Worm (Caenorhabditis elegans): Measurements from ENCODE around the gene F52F10.2.

DNA sequence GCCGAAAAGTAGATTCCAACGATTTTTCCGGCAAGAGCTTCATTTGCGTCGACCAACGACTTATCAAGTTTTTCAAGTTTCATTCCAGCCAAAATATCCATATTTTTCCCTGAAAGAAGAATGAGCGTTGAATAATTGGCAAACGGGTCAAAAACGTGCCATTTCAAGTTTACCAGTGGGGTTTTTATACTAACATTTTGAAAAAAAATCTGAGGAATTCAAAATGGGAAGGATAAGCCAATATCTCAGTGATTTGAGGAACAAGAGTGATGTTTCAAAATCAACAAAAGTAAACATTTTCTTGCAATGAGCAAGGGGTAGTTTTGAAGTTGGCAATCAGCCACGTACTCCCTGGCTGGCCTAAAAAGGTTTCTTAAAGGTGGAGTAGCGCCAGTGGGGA, 13.6 kb upstream of the F52F10.2 start, which contains the start of gene trx-5:
- TF ChIP-seq lin-39 (tag; optimal IDR thresholded peaks at IDR 0.05) (no peak), ceh-28 (tag; optimal IDR thresholded peaks at IDR 0.05) (no peak), hlh-11 (tag; optimal IDR thresholded peaks at IDR 0.05) (no peak), ces-1 (GFP tag; optimal IDR thresholded peaks at IDR 0.05) (no peak), nhr-76 (tag; optimal IDR thresholded peaks at IDR 0.05) (no peak), aha-1 (tag) (no peak), nhr-111 (GFP tag; optimal IDR thresholded peaks at IDR 0.05) (no peak), lin-13 (GFP tag; optimal IDR thresholded peaks at IDR 0.05) (no peak), fos-1 (tag; optimal IDR thresholded peaks at IDR 0.05) (no peak), hmg-1.1 (GFP tag; IDR thresholded peaks at IDR 0.05) (no peak)
